Fruit fly (Drosophila melanogaster): ENCODE measurements around the gene CG1812.

Gene CG1812

DNA sequence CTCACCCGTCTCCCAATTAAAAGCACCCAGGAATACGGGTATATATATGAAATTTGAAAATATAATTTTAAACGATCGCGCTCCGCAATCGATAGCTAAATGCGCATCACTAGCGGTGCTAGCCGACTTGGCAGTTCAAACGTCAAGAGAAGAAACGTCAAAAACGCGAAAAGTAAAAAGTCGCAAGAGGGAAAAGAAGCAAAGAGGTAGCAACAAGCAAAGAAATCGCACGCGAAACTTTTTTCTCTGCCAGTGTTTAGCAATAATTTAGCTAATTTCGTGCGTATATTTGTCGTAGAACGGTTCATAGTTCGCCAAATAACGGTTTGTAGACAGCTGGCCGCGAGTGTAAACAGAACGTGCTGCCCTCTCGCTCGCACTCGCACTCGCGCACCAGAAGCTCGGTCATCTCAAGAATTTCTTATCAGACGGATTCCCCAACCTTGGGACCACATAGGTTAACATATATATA lies at the start of gene CG1812 (continued):
- TF ChIP-seq CrebB (tag; optimal IDR thresholded peaks at IDR 0.05) (peak; percentile 38), CG2712 (tag; optimal IDR thresholded peaks at IDR 0.05) (peak; percentile 24), CG9817 (tag; optimal IDR thresholded peaks at IDR 0.05) (no peak), CTCF (GFP tag; optimal IDR thresholded peaks at IDR 0.05) (no peak), CG11695 (GFP tag; IDR thresholded peaks at IDR 0.05) (peak; percentile 74; the same call in 2 of the 3 replicates), vnd (GFP tag; IDR thresholded peaks at IDR 0.05; ENCODE audit: partially characterized antibody) (no peak), MTF-1 (GFP tag; optimal IDR thresholded peaks at IDR 0.05; ENCODE audit: borderline replicate concordance) (no peak), CG43689 (GFP tag; IDR thresholded peaks at IDR 0.05) (no peak), Kr (GFP tag; optimal IDR thresholded peaks at IDR 0.05) (no peak), ttk (GFP tag; IDR thresholded peaks at IDR 0.05) (0 out of 2 replicates have a peak, but pooled peaks have one; percentile 20), wek (GFP tag; optimal IDR thresholded peaks at IDR 0.05) (peak; percentile 11), CG13424 (tag; optimal IDR thresholded peaks at IDR 0.05) (no peak), Ets97D (GFP tag; optimal IDR thresholded peaks at IDR 0.05) (peak; percentile 43), zfh1 (GFP tag; IDR thresholded peaks at IDR 0.05) (peak; percentile 59; the same call in 2 of the 3 replicates), Aef1 (GFP tag; IDR thresholded peaks at IDR 0.05) (peak; percentile 26; the same call in 1 of the 3 replicates), CG6175 (GFP tag; IDR thresholded peaks at IDR 0.05) (0 out of 3 replicates have a peak, but pooled peaks have one; percentile 16), CG3065 (GFP tag; optimal IDR thresholded peaks at IDR 0.05) (no peak), wdn (GFP tag; IDR thresholded peaks at IDR 0.05) (no peak), Myb (GFP tag; optimal IDR thresholded peaks at IDR 0.05) (peak; percentile 30), CG11085 (GFP tag; IDR thresholded peaks at IDR 0.05) (no peak), ro (GFP tag; IDR thresholded peaks at IDR 0.05) (no peak), Bteb2 (GFP tag; optimal IDR thresholded peaks at IDR 0.05) (no peak), CG12299 (tag; optimal IDR thresholded peaks at IDR 0.05) (no peak), sens-2 (GFP tag; IDR thresholded peaks at IDR 0.05) (0 out of 2 replicates have a peak, but pooled peaks have one; percentile 16), sug (tag; optimal IDR thresholded peaks at IDR 0.05) (peak; percentile 56), nom (GFP tag; optimal IDR thresholded peaks at IDR 0.05) (peak; percentile 40), z (GFP tag; IDR thresholded peaks at IDR 0.05) (no peak), CG17912 (GFP tag; optimal IDR thresholded peaks at IDR 0.05) (no peak), CG14667 (GFP tag; IDR thresholded peaks at IDR 0.05) (no peak), bsh (GFP tag; optimal IDR thresholded peaks at IDR 0.05) (peak in 1 of 2 experiments; percentile 52), CG8359 (GFP tag; optimal IDR thresholded peaks at IDR 0.05; ENCODE audit: borderline replicate concordance) (no peak), CG10654 (GFP tag; optimal IDR thresholded peaks at IDR 0.05) (no peak), CG4730 (GFP tag; IDR thresholded peaks at IDR 0.05) (no peak), CG31224 (GFP tag; IDR thresholded peaks at IDR 0.05) (no peak), PHDP (tag; optimal IDR thresholded peaks at IDR 0.05) (peak; percentile 34), Hr78 (GFP tag; optimal IDR thresholded peaks at IDR 0.05) (peak in 1 of 2 experiments; percentile 28), Adf1 (GFP tag; IDR thresholded peaks at IDR 0.05) (no peak), eyg (GFP tag; optimal IDR thresholded peaks at IDR 0.05) (no peak), Stat92E (GFP tag; optimal IDR thresholded peaks at IDR 0.05) (no peak), CG5180 (GFP tag; optimal IDR thresholded peaks at IDR 0.05) (no peak), dimm (GFP tag; IDR thresholded peaks at IDR 0.05) (no peak), CG14441 (GFP tag; IDR thresholded peaks at IDR 0.05) (peak; percentile 60), CG32532 (GFP tag; IDR thresholded peaks at IDR 0.05) (peak; percentile 65), YL-1 (GFP tag; optimal IDR thresholded peaks at IDR 0.05) (no peak), p53 (GFP tag; optimal IDR thresholded peaks at IDR 0.05) (no peak), Tbp (GFP tag; optimal IDR thresholded peaks at IDR 0.05) (no peak), pan (optimal IDR thresholded peaks at IDR 0.05) (no peak), pan (GFP tag; optimal IDR thresholded peaks at IDR 0.05 in 1 of 2, IDR thresholded peaks at IDR 0.05 in 1 of 2) (peak in 1 of 2 experiments; percentile 49), grau (tag; optimal IDR thresholded peaks at IDR 0.05) (peak; percentile 46), CG12104 (GFP tag; optimal IDR thresholded peaks at IDR 0.05) (no peak), CG10267 (tag; optimal IDR thresholded peaks at IDR 0.05) (peak; percentile 12)
